Worm (Caenorhabditis elegans) whole organism, L4 larva: ENCODE results near the gene lgc-48.

Source experiments
- F44E2.7 ChIP-seq: fragments of 200-800 bp; sonication (Bioruptor generic); IDR thresholded peaks from 2 replicates; pipeline ENCODE4 v2.1.2; 2022; ENCODE audit warnings: missing genetic modification characterization, missing compliant biosample characterization
- F49E8.2 ChIP-seq: sonication (generic microtip); optimal IDR thresholded peaks from 2 replicates; lab custom pipeline; 2016; ENCODE audit warnings: missing compliant biosample characterization, mild to moderate bottlenecking, missing genetic modification characterization, borderline replicate concordance
- R02D3.7 ChIP-seq: fragments of 150-350 bp; sonication (generic microtip); optimal IDR thresholded peaks from 3 replicates; lab custom pipeline; 2014; ENCODE audit warnings: missing biosample characterization, missing genetic modification characterization
- Y5F2A.4 ChIP-seq: fragments of 200-800 bp; sonication (Bioruptor generic); optimal IDR thresholded peaks from 2 replicates; lab custom pipeline; 2018; ENCODE audit warnings: mild to moderate bottlenecking, missing genetic modification characterization, missing compliant biosample characterization
- aha-1 ChIP-seq: fragments of 150-350 bp; peaks from one replicate; lab custom pipeline; 2014; ENCODE audit warnings: missing biosample characterization, missing genetic modification characterization
- attf-4 ChIP-seq: sonication (generic microtip); optimal IDR thresholded peaks from 3 replicates; lab custom pipeline; 2017; ENCODE audit warnings: missing biosample characterization, missing genetic modification characterization
- ces-1 ChIP-seq: fragments of 150-350 bp; sonication (generic microtip); optimal IDR thresholded peaks from 4 replicates; lab custom pipeline; 2014; ENCODE audit warnings: missing biosample characterization, missing genetic modification reagents, missing genetic modification characterization
- ctbp-1 ChIP-seq: fragments of 200-800 bp; sonication (Bioruptor generic); IDR thresholded peaks from 2 replicates; pipeline ENCODE4 v1.3.6; 2022; ENCODE audit warnings: missing genetic modification reagents, missing genetic modification characterization, missing compliant biosample characterization
- dmd-6 ChIP-seq: fragments of 200-800 bp; sonication (Bioruptor generic); IDR thresholded peaks from 2 replicates; pipeline ENCODE4 v1.3.6; 2022; ENCODE audit warnings: missing genetic modification reagents, missing genetic modification characterization, missing compliant biosample characterization
- dmd-8 ChIP-seq: fragments of 200-800 bp; sonication (Bioruptor generic); IDR thresholded peaks from 2 replicates; pipeline ENCODE4 v1.3.6; 2022; ENCODE audit warnings: missing genetic modification characterization, missing compliant biosample characterization
- egl-27 ChIP-seq: sonication (generic microtip); optimal IDR thresholded peaks from 3 replicates; lab custom pipeline; 2017; ENCODE audit warnings: missing biosample characterization, missing genetic modification reagents, missing genetic modification characterization
- fkh-10 ChIP-seq: fragments of 150-350 bp; optimal IDR thresholded peaks from 2 replicates; lab custom pipeline; 2014; ENCODE audit warnings: missing biosample characterization, missing genetic modification reagents, missing genetic modification characterization
- hlh-11 ChIP-seq: fragments of 200-800 bp; sonication (Bioruptor generic); optimal IDR thresholded peaks from 2 replicates; lab custom pipeline; 2018; ENCODE audit warnings: mild to moderate bottlenecking, missing genetic modification characterization, missing compliant biosample characterization
- hlh-30 ChIP-seq: sonication (generic microtip); optimal IDR thresholded peaks from 2 replicates; lab custom pipeline; 2017; ENCODE audit warnings: antibody characterized with exemption, mild to moderate bottlenecking, missing genetic modification characterization, missing compliant biosample characterization; ENCODE audit not compliant: insufficient read depth
- jun-1 ChIP-seq: fragments of 150-350 bp; optimal IDR thresholded peaks from 2 replicates; lab custom pipeline; 2014; ENCODE audit warnings: missing biosample characterization, missing genetic modification reagents, missing genetic modification characterization
- lim-7 ChIP-seq: fragments of 200-800 bp; sonication (Bioruptor generic); IDR thresholded peaks from 2 replicates; pipeline ENCODE4 v1.3.6; 2022; ENCODE audit warnings: missing genetic modification characterization, missing compliant biosample characterization
- lin-1 ChIP-seq: fragments of 200-800 bp; sonication (Bioruptor generic); IDR thresholded peaks from 2 replicates; pipeline ENCODE4 v1.3.6; 2022; ENCODE audit warnings: missing genetic modification reagents, missing genetic modification characterization, missing compliant biosample characterization
- lin-13 ChIP-seq: fragments of 150-350 bp; optimal IDR thresholded peaks from 2 replicates; lab custom pipeline; 2014; ENCODE audit warnings: missing biosample characterization, missing genetic modification reagents, missing genetic modification characterization
- lsy-2 ChIP-seq, 2 experiments: fragments of 150-350 bp in 1 of 2; sonication (generic microtip) in 1 of 2; optimal IDR thresholded peaks; 2 replicates each; lab custom pipeline; 2014 to 2017; ENCODE audit warnings: missing biosample characterization in 2 of 2, missing genetic modification characterization in 2 of 2
- mes-2 ChIP-seq: sonication (generic microtip); optimal IDR thresholded peaks from 2 replicates; lab custom pipeline; 2016; ENCODE audit warnings: missing genotype, mild to moderate bottlenecking, missing genetic modification characterization, missing compliant biosample characterization; ENCODE audit not compliant: poor library complexity, severe bottlenecking
- mxl-3 ChIP-seq: fragments of 200-800 bp; sonication (Bioruptor generic); optimal IDR thresholded peaks from 2 replicates; lab custom pipeline; 2018; ENCODE audit warnings: mild to moderate bottlenecking, missing genetic modification characterization, missing compliant biosample characterization
- nhr-11 ChIP-seq: fragments of 150-350 bp; optimal IDR thresholded peaks from 2 replicates; lab custom pipeline; 2014; ENCODE audit warnings: missing biosample characterization, missing genetic modification characterization
- nhr-237 ChIP-seq: sonication (generic microtip); optimal IDR thresholded peaks from 2 replicates; lab custom pipeline; 2017; ENCODE audit warnings: missing biosample characterization, missing genetic modification characterization
- nhr-25 ChIP-seq: sonication (generic microtip); optimal IDR thresholded peaks from 2 replicates; lab custom pipeline; 2017; ENCODE audit warnings: missing genetic modification characterization, mild to moderate bottlenecking, missing compliant biosample characterization, antibody characterized with exemption, moderate library complexity, borderline replicate concordance; ENCODE audit not compliant: insufficient read depth
- nhr-28 ChIP-seq: fragments of 150-350 bp; optimal IDR thresholded peaks from 2 replicates; lab custom pipeline; 2014; ENCODE audit warnings: missing biosample characterization, missing genetic modification characterization
- nhr-6 ChIP-seq: fragments of 150-350 bp; optimal IDR thresholded peaks from 2 replicates; lab custom pipeline; 2014; ENCODE audit warnings: missing biosample characterization, missing genetic modification characterization
- snpc-1.2 ChIP-seq: fragments of 200-800 bp; sonication (Bioruptor generic); IDR thresholded peaks from 2 replicates; pipeline ENCODE4 v1.3.6; 2022; ENCODE audit warnings: missing genetic modification reagents, missing genetic modification characterization, missing compliant biosample characterization
- spr-1 ChIP-seq: sonication (generic microtip); optimal IDR thresholded peaks from 2 replicates; lab custom pipeline; 2016; ENCODE audit warnings: mild to moderate bottlenecking, missing genetic modification characterization, missing compliant biosample characterization
- spr-3 ChIP-seq: fragments of 200-800 bp; sonication (Bioruptor generic); optimal IDR thresholded peaks from 2 replicates; lab custom pipeline; 2018; ENCODE audit warnings: mild to moderate bottlenecking, missing genetic modification characterization, missing compliant biosample characterization
- tra-1 ChIP-seq: fragments of 200-800 bp; sonication (Bioruptor generic); IDR thresholded peaks from 2 replicates; pipeline ENCODE4 v1.3.6; 2022; ENCODE audit warnings: missing genetic modification reagents, missing genetic modification characterization, missing compliant biosample characterization
- unc-130 ChIP-seq: sonication (generic microtip); optimal IDR thresholded peaks from 2 replicates; lab custom pipeline; 2016; ENCODE audit warnings: missing genetic modification reagents, missing genetic modification characterization, missing compliant biosample characterization
- unc-62 ChIP-seq, 3 experiments: fragments of 150-350 bp in 1 of 3; sonication (generic microtip); optimal IDR thresholded peaks in 2 of 3; peaks in 1 of 3; 1 replicate in 1 of 3; 2 replicates in 2 of 3; lab custom pipeline; 2014 to 2017; ENCODE audit warnings: missing biosample characterization in 3 of 3, missing genetic modification characterization in 3 of 3, missing genetic modification reagents in 3 of 3, missing genotype in 1 of 3
- ztf-11 ChIP-seq: fragments of 150-350 bp; optimal IDR thresholded peaks from 2 replicates; lab custom pipeline; 2014; ENCODE audit warnings: missing biosample characterization, missing genetic modification characterization

The lgc-48 gene

ce11 chrV:13389454-13389853 lies 49.4 kb downstream of the lgc-48 start (continued):
- TF ChIP-seq spr-3 (GFP tag; lab: Kevin White, UChicago) (no peak), lin-13 (GFP tag; lab: Kevin White, UChicago) (no peak), nhr-25 (tag; lab: Kevin White, UChicago) (peak; percentile 25), mes-2 (tag; lab: Kevin White, UChicago) (no peak), aha-1 (tag; lab: Kevin White, UChicago) (peak; percentile 73), R02D3.7 (tag; lab: Kevin White, UChicago) (no peak), nhr-237 (tag; lab: Kevin White, UChicago) (no peak), hlh-11 (no peak), lim-7 (GFP tag; lab: Robert Waterston, UW) (no peak), tra-1 (no peak), lin-1 (no peak), ztf-11 (tag; lab: Kevin White, UChicago) (no peak), attf-4 (no peak), Y5F2A.4 (GFP tag; lab: Kevin White, UChicago) (no peak)

- no peak for TF ChIP-seq F44E2.7 (GFP tag; lab: Robert Waterston, UW)
- TF ChIP-seq hlh-11, result no peak
- 0 out of 2 replicates have a peak, but pooled peaks have one; percentile 46 for TF ChIP-seq dmd-8 (GFP tag; lab: Robert Waterston, UW)
- peak in 1 of 2 experiments; percentile 11 for TF ChIP-seq lsy-2 (tag; optimal IDR thresholded peaks at IDR 0.05; lab: Kevin White, UChicago)
- no peak for TF ChIP-seq spr-3 (GFP tag; lab: Kevin White, UChicago)
- no peak for TF ChIP-seq egl-27 (tag; lab: Kevin White, UChicago)
- no peak for TF ChIP-seq F49E8.2 (tag; lab: Kevin White, UChicago)
- no peak for TF ChIP-seq spr-1
- peak; percentile 20 for TF ChIP-seq mxl-3 (GFP tag; lab: Kevin White, UChicago)
- no peak for TF ChIP-seq snpc-1.2
- TF ChIP-seq hlh-30 (tag; lab: Kevin White, UChicago), result peak; percentile 21
- TF ChIP-seq nhr-28 (tag; lab: Kevin White, UChicago), result peak; percentile 27
These were observed 50.9 kb downstream of the lgc-48 start for ce11 chrV:13390936-13391335.

- TF ChIP-seq mes-2 (tag; lab: Kevin White, UChicago) (no peak), jun-1 (tag; lab: Kevin White, UChicago) (no peak), hlh-30 (tag; lab: Kevin White, UChicago) (peak; percentile 59), lin-13 (GFP tag; lab: Kevin White, UChicago) (no peak), nhr-6 (tag; lab: Kevin White, UChicago) (no peak), ces-1 (peak; percentile 83), unc-62 (GFP tag; optimal IDR thresholded peaks at IDR 0.05 in 1 of 2; lab: Kevin White, UChicago) (peak in 1 of 2 experiments; percentile 88), unc-62 (tag; optimal IDR thresholded peaks at IDR 0.05; lab: Kevin White, UChicago) (no peak), unc-130 (GFP tag; lab: Kevin White, UChicago) (no peak), aha-1 (tag; lab: Kevin White, UChicago) (peak; percentile 7), dmd-6 (GFP tag; lab: Robert Waterston, UW) (no peak), nhr-11 (no peak), nhr-28 (tag; lab: Kevin White, UChicago) (peak; percentile 47), fkh-10 (GFP tag; lab: Kevin White, UChicago) (peak; percentile 57), ctbp-1 (GFP tag; lab: Robert Waterston, UW) (peak; percentile 33; the same call in 1 of the 2 replicates), snpc-1.2 (no peak), mxl-3 (GFP tag; lab: Kevin White, UChicago) (peak; percentile 0)
These were observed 51.6 kb downstream of the lgc-48 start, which contains the start of gene somi-1 for ce11 chrV:13391378-13392258. TSS of gene somi-1 (minus strand) at chrV:13391395.
